Worm (Caenorhabditis elegans) whole organism, mixed stage, embryonic: ENCODE data around the gene srt-13.

Source experiments
- lsy-2 ChIP-seq: fragments of 150-350 bp; optimal IDR thresholded peaks from 2 replicates; lab custom pipeline; 2014; ENCODE audit warnings: missing biosample characterization, missing genetic modification characterization
- nhr-76 ChIP-seq: sonication (generic microtip); optimal IDR thresholded peaks from 2 replicates; lab custom pipeline; 2017; ENCODE audit warnings: missing biosample characterization, missing genetic modification characterization
- pha-4 ChIP-seq: fragments of 150-350 bp; optimal IDR thresholded peaks from 2 replicates; lab custom pipeline; 2018; ENCODE audit warnings: missing biosample characterization, missing genetic modification reagents, missing genetic modification characterization

ce11 chrV:4273372-4273771, 23.4 kb upstream of the srt-13 start:
- no peak for TF ChIP-seq pha-4 (tag; lab: Kevin White, UChicago)
- TF ChIP-seq lsy-2 (tag; lab: Kevin White, UChicago): no peak
- no peak for TF ChIP-seq nhr-76 (tag; lab: Kevin White, UChicago)
